Worm (Caenorhabditis elegans): Measurements from ENCODE around the gene fbxb-43.
A peak's percentile ranks its signal among the peaks of the same experiment; 100 is the strongest.

DNA sequence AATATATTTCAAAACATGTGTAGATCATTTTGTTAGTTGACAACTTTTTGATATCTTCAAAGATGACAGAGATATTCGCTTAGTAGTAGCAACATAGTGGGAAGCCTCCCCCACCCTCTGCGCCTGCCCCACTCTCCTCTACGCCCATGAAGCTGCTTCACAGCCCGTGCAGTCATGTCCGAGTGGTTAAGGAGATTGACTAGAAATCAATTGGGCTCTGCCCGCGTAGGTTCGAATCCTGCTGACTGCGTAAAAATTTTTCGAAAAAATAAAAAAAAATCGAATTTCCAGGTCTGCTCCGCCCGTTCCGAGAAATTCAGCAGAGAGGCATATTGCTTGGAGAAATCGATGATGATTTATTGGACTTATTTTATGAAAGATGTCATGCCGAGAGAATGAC lies 16.2 kb upstream of the fbxb-43 start:
- no peak for TF ChIP-seq aly-1 (tag; optimal IDR thresholded peaks at IDR 0.05)
- TF ChIP-seq ceh-36 (tag; optimal IDR thresholded peaks at IDR 0.05): no peak
- no peak for TF ChIP-seq ama-1 (optimal IDR thresholded peaks at IDR 0.05)
- 0 out of 2 replicates have a peak, but pooled peaks have one; percentile 21 for TF ChIP-seq flt-1 (GFP tag; IDR thresholded peaks at IDR 0.05)
- TF ChIP-seq scrt-1 (GFP tag; IDR thresholded peaks at IDR 0.05): 0 out of 2 replicates have a peak, but pooled peaks have one; percentile 24
- no peak for TF ChIP-seq B0310.2 (tag; optimal IDR thresholded peaks at IDR 0.05)
- no peak for TF ChIP-seq hmg-4 (GFP tag; optimal IDR thresholded peaks at IDR 0.05)
- TF ChIP-seq hnd-1 (tag; optimal IDR thresholded peaks at IDR 0.05): no peak
- no peak for TF ChIP-seq ets-7 (tag; optimal IDR thresholded peaks at IDR 0.05)
- TF ChIP-seq tbx-37 (GFP tag; conservative IDR thresholded peaks at IDR 0.05): no peak
- TF ChIP-seq F13C5.2 (tag; optimal IDR thresholded peaks at IDR 0.05): no peak
- no peak for TF ChIP-seq sea-1 (GFP tag; conservative IDR thresholded peaks at IDR 0.05)
